Worm (Caenorhabditis elegans): Measurements from ENCODE around the gene Y62F5A.9.
A peak's percentile ranks its signal among the peaks of the same experiment; 100 is the strongest.

- no peak for TF ChIP-seq ceh-28 (tag; optimal IDR thresholded peaks at IDR 0.05)
- TF ChIP-seq lin-29 (GFP tag; IDR thresholded peaks at IDR 0.05) = no peak
- TF ChIP-seq pha-4 (GFP tag; IDR thresholded peaks at IDR 0.05) = no peak
- TF ChIP-seq pha-4 (tag; optimal IDR thresholded peaks at IDR 0.05) = no peak
- no peak for TF ChIP-seq dpl-1 (GFP tag; optimal IDR thresholded peaks at IDR 0.05)
- no peak for TF ChIP-seq ctbp-1 (GFP tag; IDR thresholded peaks at IDR 0.05)
- TF ChIP-seq aha-1 (tag) = no peak
- no peak for TF ChIP-seq zfp-3 (GFP tag; conservative IDR thresholded peaks at IDR 0.05)
- TF ChIP-seq lin-39 (tag; optimal IDR thresholded peaks at IDR 0.05) = no peak
- peak; percentile 73 for TF ChIP-seq lin-38 (GFP tag; IDR thresholded peaks at IDR 0.05)
- no peak for TF ChIP-seq ceh-82 (tag; optimal IDR thresholded peaks at IDR 0.05)
- no peak for TF ChIP-seq daf-16 (GFP tag; optimal IDR thresholded peaks at IDR 0.05)
- TF ChIP-seq daf-16 (tag; optimal IDR thresholded peaks at IDR 0.05) = no peak
- TF ChIP-seq snpc-1.2 (GFP tag; IDR thresholded peaks at IDR 0.05) = no peak
- TF ChIP-seq lsy-2 (tag; optimal IDR thresholded peaks at IDR 0.05) = no peak
- no peak for TF ChIP-seq spr-1 (tag; optimal IDR thresholded peaks at IDR 0.05)
These were observed 1.5 kb downstream of the Y62F5A.9 start for ce11 chrII:11537115-11537514.

All from whole organism, L4 larva.